Fruit fly (Drosophila melanogaster) whole organism, embryonic: ENCODE data around the gene SelG.

ENCODE experiments used
- Abd-B ChIP-seq: fragments of 200-800 bp; sonication (Bioruptor generic); optimal IDR thresholded peaks from 2 replicates; lab custom pipeline; 2018; ENCODE audit warnings: missing biosample characterization, mild to moderate bottlenecking, missing genetic modification characterization, moderate library complexity
- Bgb ChIP-seq: fragments of 200-800 bp; sonication (Bioruptor generic); IDR thresholded peaks from 2 replicates; pipeline ENCODE4 v1.3.6; 2022; ENCODE audit warnings: missing biosample characterization, missing genetic modification characterization; ENCODE audit not compliant: partially characterized antibody
- C15 ChIP-seq: fragments of 200-800 bp; sonication (Bioruptor generic); IDR thresholded peaks from 3 replicates; pipeline ENCODE4 v1.3.6; 2022; ENCODE audit warnings: missing biosample characterization, missing genetic modification characterization
- CG10979 ChIP-seq: fragments of 200-800 bp; sonication (Bioruptor generic); optimal IDR thresholded peaks from 2 replicates; lab custom pipeline; 2018; ENCODE audit warnings: missing biosample characterization, mild to moderate bottlenecking, missing genetic modification characterization, moderate library complexity
- CG11504 ChIP-seq: fragments of 200-800 bp; sonication (Bioruptor generic); optimal IDR thresholded peaks from 3 replicates; lab custom pipeline; 2019; ENCODE audit warnings: missing biosample characterization, mild to moderate bottlenecking, missing genetic modification characterization, moderate library complexity
- CG11723 ChIP-seq: fragments of 200-800 bp; sonication (Bioruptor generic); optimal IDR thresholded peaks from 2 replicates; lab custom pipeline; 2017; ENCODE audit warnings: missing biosample characterization, mild to moderate bottlenecking, missing genetic modification characterization
- CG12155 ChIP-seq: fragments of 200-800 bp; sonication (Bioruptor generic); optimal IDR thresholded peaks from 3 replicates; lab custom pipeline; 2016; ENCODE audit warnings: missing biosample characterization, missing genetic modification characterization
- CG13424 ChIP-seq: fragments of 200-800 bp; sonication (Bioruptor generic); optimal IDR thresholded peaks from 2 replicates; lab custom pipeline; 2019; ENCODE audit warnings: missing biosample characterization, mild to moderate bottlenecking, missing genetic modification characterization, moderate library complexity
- CG13894 ChIP-seq: fragments of 200-800 bp; sonication (Bioruptor generic); optimal IDR thresholded peaks from 3 replicates; lab custom pipeline; 2018; ENCODE audit warnings: missing biosample characterization, mild to moderate bottlenecking, missing genetic modification characterization, moderate library complexity
- CG14050 ChIP-seq: fragments of 200-800 bp; sonication (Bioruptor generic); IDR thresholded peaks from 3 replicates; pipeline ENCODE4 v1.3.6; 2022; ENCODE audit warnings: missing biosample characterization, missing genetic modification characterization
- CG15073 ChIP-seq: fragments of 200-800 bp; sonication (Bioruptor generic); optimal IDR thresholded peaks from 2 replicates; lab custom pipeline; 2016; ENCODE audit warnings: missing biosample characterization, missing genetic modification characterization
- CG30403 ChIP-seq: fragments of 200-800 bp; sonication (Bioruptor generic); optimal IDR thresholded peaks from 3 replicates; lab custom pipeline; 2016; ENCODE audit warnings: missing biosample characterization, missing genetic modification characterization
- CG34376 ChIP-seq: fragments of 200-800 bp; sonication (Bioruptor generic); optimal IDR thresholded peaks from 2 replicates; lab custom pipeline; 2018; ENCODE audit warnings: missing biosample characterization, mild to moderate bottlenecking, missing genetic modification characterization
- CG34422 ChIP-seq: fragments of 200-800 bp; sonication (Bioruptor generic); IDR thresholded peaks from 3 replicates; pipeline ENCODE4 v1.3.6; 2022; ENCODE audit warnings: missing biosample characterization, missing genetic modification characterization
- CG3847 ChIP-seq: fragments of 200-800 bp; sonication (Bioruptor generic); IDR thresholded peaks from 2 replicates; pipeline ENCODE4 v1.3.6; 2022; ENCODE audit warnings: missing biosample characterization, missing genetic modification characterization
- CG5245 ChIP-seq: fragments of 200-800 bp; sonication (Bioruptor generic); optimal IDR thresholded peaks from 3 replicates; lab custom pipeline; 2016; ENCODE audit warnings: missing biosample characterization, missing genetic modification characterization
- CG6683 ChIP-seq: fragments of 200-800 bp; sonication (Bioruptor generic); optimal IDR thresholded peaks from 2 replicates; lab custom pipeline; 2017; ENCODE audit warnings: missing biosample characterization, mild to moderate bottlenecking, missing genetic modification characterization, missing genetic modification reagents
- CG6791 ChIP-seq: fragments of 200-800 bp; sonication (Bioruptor generic); IDR thresholded peaks from 3 replicates; pipeline ENCODE4 v1.3.6; 2022; ENCODE audit warnings: missing biosample characterization, missing genetic modification characterization; ENCODE audit not compliant: partially characterized antibody
- CG7271 ChIP-seq: fragments of 200-800 bp; sonication (Bioruptor generic); optimal IDR thresholded peaks from 2 replicates; lab custom pipeline; 2018; ENCODE audit warnings: missing biosample characterization, mild to moderate bottlenecking, missing genetic modification characterization, moderate library complexity
- CG7987 ChIP-seq: fragments of 200-800 bp; sonication (Bioruptor generic); optimal IDR thresholded peaks from 2 replicates; lab custom pipeline; 2018; ENCODE audit warnings: missing biosample characterization, mild to moderate bottlenecking, missing genetic modification characterization, moderate library complexity
- CG8388 ChIP-seq: fragments of 200-800 bp; sonication (Bioruptor generic); optimal IDR thresholded peaks from 2 replicates; lab custom pipeline; 2019; ENCODE audit warnings: missing biosample characterization, mild to moderate bottlenecking, missing genetic modification characterization, moderate library complexity
- CkIIα-i1 ChIP-seq: fragments of 200-800 bp; sonication (Bioruptor generic); IDR thresholded peaks from 2 replicates; pipeline ENCODE4 v1.3.6; 2022; ENCODE audit warnings: missing biosample characterization, missing genetic modification characterization
- Dbx ChIP-seq: fragments of 200-800 bp; sonication (Bioruptor generic); IDR thresholded peaks from 3 replicates; pipeline ENCODE4 v1.3.6; 2022; ENCODE audit warnings: missing biosample characterization, missing genetic modification characterization
- Fer1 ChIP-seq: fragments of 200-800 bp; sonication (Bioruptor generic); optimal IDR thresholded peaks from 2 replicates; lab custom pipeline; 2017; ENCODE audit warnings: missing biosample characterization, mild to moderate bottlenecking, missing genetic modification characterization
- Gug ChIP-seq: fragments of 200-800 bp; sonication (Bioruptor generic); IDR thresholded peaks from 4 replicates; pipeline ENCODE4 v1.3.6; 2022; ENCODE audit warnings: missing biosample characterization, missing genetic modification characterization
- H15 ChIP-seq: fragments of 200-800 bp; sonication (Bioruptor generic); IDR thresholded peaks from 3 replicates; pipeline ENCODE4 v1.3.6; 2022; ENCODE audit warnings: missing biosample characterization, missing genetic modification characterization
- HLH4C ChIP-seq: fragments of 200-800 bp; sonication (Bioruptor generic); IDR thresholded peaks from 3 replicates; pipeline ENCODE4 v1.3.6; 2022; ENCODE audit warnings: missing biosample characterization, missing genetic modification characterization; ENCODE audit not compliant: partially characterized antibody
- NFAT ChIP-seq: fragments of 200-800 bp; sonication (Bioruptor generic); IDR thresholded peaks from 2 replicates; pipeline ENCODE4 v1.3.6; 2022; ENCODE audit warnings: missing biosample characterization, missing genetic modification characterization
- Poxn ChIP-seq: fragments of 200-800 bp; sonication (Bioruptor generic); IDR thresholded peaks from 2 replicates; pipeline ENCODE4 v1.3.6; 2022; ENCODE audit warnings: missing biosample characterization, missing genetic modification characterization
- Rfx ChIP-seq: fragments of 200-800 bp; sonication (Bioruptor generic); IDR thresholded peaks from 2 replicates; pipeline ENCODE4 v1.3.6; 2022; ENCODE audit warnings: missing biosample characterization, missing genetic modification characterization
- Rx ChIP-seq: fragments of 200-800 bp; sonication (Bioruptor generic); IDR thresholded peaks from 2 replicates; pipeline ENCODE4 v1.3.6; 2022; ENCODE audit warnings: missing biosample characterization, missing genetic modification characterization
- Usf ChIP-seq: fragments of 200-800 bp; sonication (Bioruptor generic); optimal IDR thresholded peaks from 2 replicates; lab custom pipeline; 2017; ENCODE audit warnings: missing genotype, missing biosample characterization, missing genetic modification characterization
- bbx ChIP-seq: fragments of 200-800 bp; sonication (Bioruptor generic); IDR thresholded peaks from 2 replicates; pipeline ENCODE4 v1.3.6; 2022; ENCODE audit warnings: missing biosample characterization, missing genetic modification characterization; ENCODE audit not compliant: partially characterized antibody
- croc ChIP-seq: fragments of 200-800 bp; sonication (Bioruptor generic); conservative IDR thresholded peaks from 3 replicates; pipeline ENCODE4 v1.3.6; 2022; ENCODE audit warnings: missing biosample characterization, missing genetic modification characterization
- dan ChIP-seq: fragments of 200-800 bp; sonication (Bioruptor generic); IDR thresholded peaks from 2 replicates; pipeline ENCODE4 v1.3.6; 2022; ENCODE audit warnings: missing biosample characterization, missing genetic modification characterization
- dati ChIP-seq: fragments of 200-800 bp; sonication (Bioruptor generic); IDR thresholded peaks from 2 replicates; pipeline ENCODE4 v1.3.6; 2022; ENCODE audit warnings: missing biosample characterization, missing genetic modification characterization
- dimm ChIP-seq: fragments of 200-800 bp; sonication (Bioruptor generic); IDR thresholded peaks from 2 replicates; pipeline ENCODE4 v1.3.6; 2022; ENCODE audit warnings: missing biosample characterization, missing genetic modification characterization
- gfzf ChIP-seq: fragments of 200-800 bp; sonication (Bioruptor generic); optimal IDR thresholded peaks from 2 replicates; lab custom pipeline; 2016; ENCODE audit warnings: missing biosample characterization, mild to moderate bottlenecking, missing genetic modification characterization, moderate library complexity
- kni ChIP-seq: fragments of 200-800 bp; sonication (Bioruptor generic); optimal IDR thresholded peaks from 3 replicates; lab custom pipeline; 2017; ENCODE audit warnings: mild to moderate bottlenecking, missing biosample characterization, missing genetic modification reagents, missing genetic modification characterization
- knrl ChIP-seq: fragments of 200-800 bp; sonication (Bioruptor generic); IDR thresholded peaks from 3 replicates; pipeline ENCODE4 v1.3.6; 2022; ENCODE audit warnings: missing biosample characterization, missing genetic modification characterization; ENCODE audit not compliant: partially characterized antibody
- lab ChIP-seq: fragments of 200-800 bp; sonication (Bioruptor generic); optimal IDR thresholded peaks from 3 replicates; lab custom pipeline; 2017; ENCODE audit warnings: missing biosample characterization, missing genetic modification characterization, mild to moderate bottlenecking, moderate library complexity, missing genetic modification reagents
- peb ChIP-seq: fragments of 200-800 bp; sonication (Bioruptor generic); IDR thresholded peaks from 2 replicates; pipeline ENCODE4 v1.3.6; 2022; ENCODE audit warnings: missing biosample characterization, missing genetic modification characterization
- pho ChIP-seq: fragments of 200-800 bp; sonication (Bioruptor generic); optimal IDR thresholded peaks from 2 replicates; lab custom pipeline; 2016; ENCODE audit warnings: missing biosample characterization, missing genetic modification characterization
- pros ChIP-seq: fragments of 200-800 bp; sonication (Bioruptor generic); optimal IDR thresholded peaks from 3 replicates; lab custom pipeline; 2019; ENCODE audit warnings: missing biosample characterization, mild to moderate bottlenecking, missing genetic modification characterization, moderate library complexity
- psq ChIP-seq: fragments of 200-800 bp; sonication (Bioruptor generic); optimal IDR thresholded peaks from 2 replicates; lab custom pipeline; 2017; ENCODE audit warnings: missing biosample characterization, missing genetic modification characterization
- salm ChIP-seq: fragments of 200-800 bp; sonication (Bioruptor generic); optimal IDR thresholded peaks from 2 replicates; lab custom pipeline; 2018; ENCODE audit warnings: missing biosample characterization, mild to moderate bottlenecking, missing genetic modification characterization
- slou ChIP-seq: fragments of 200-800 bp; sonication (Bioruptor generic); optimal IDR thresholded peaks from 3 replicates; lab custom pipeline; 2016; ENCODE audit warnings: missing biosample characterization, missing genetic modification characterization
- zen ChIP-seq: fragments of 200-800 bp; sonication (Bioruptor generic); optimal IDR thresholded peaks from 3 replicates; lab custom pipeline; 2018; ENCODE audit warnings: missing biosample characterization, mild to moderate bottlenecking, missing genetic modification characterization, moderate library complexity

The SelG gene

dm6 chrX:11852310-11852709 lies 34.8 kb upstream of the SelG start, which contains the start of gene p24-1 (continued):
- TF ChIP-seq CG5245 = no peak
- TF ChIP-seq CG12155 (GFP tag; lab: Kevin White, UChicago) = peak; percentile 73
- TF ChIP-seq CG11723 = no peak

- TF ChIP-seq CG15073 (GFP tag; lab: Kevin White, UChicago) (no peak), croc (no peak), Poxn (GFP tag; lab: Robert Waterston, UW) (no peak), H15 (GFP tag; lab: Robert Waterston, UW) (0 out of 3 replicates have a peak, but pooled peaks have one; percentile 23), Dbx (GFP tag; lab: Robert Waterston, UW) (0 out of 3 replicates have a peak, but pooled peaks have one; percentile 13), CG11504 (peak; percentile 21), CG30403 (GFP tag; lab: Kevin White, UChicago) (peak; percentile 62), pros (GFP tag; lab: Kevin White, UChicago) (no peak), Abd-B (GFP tag; lab: Kevin White, UChicago) (no peak), CG13424 (tag; lab: Kevin White, UChicago) (peak; percentile 43), CG10979 (tag; lab: Kevin White, UChicago) (no peak), psq (GFP tag; lab: Kevin White, UChicago) (no peak), slou (GFP tag; lab: Kevin White, UChicago) (no peak), HLH4C (GFP tag; lab: Robert Waterston, UW) (peak; percentile 93), CG7987 (GFP tag; lab: Kevin White, UChicago) (no peak), dimm (no peak), bbx (GFP tag; lab: Robert Waterston, UW) (peak; percentile 84), Fer1 (GFP tag; lab: Kevin White, UChicago) (peak; percentile 53), CG6791 (GFP tag; lab: Robert Waterston, UW) (peak; percentile 86), peb (GFP tag; lab: Robert Waterston, UW) (no peak), NFAT (GFP tag; lab: Robert Waterston, UW) (no peak), Gug (GFP tag; lab: Robert Waterston, UW) (peak; percentile 20; the same call in 1 of the 4 replicates), CG3847 (no peak), CG8388 (no peak), zen (tag; lab: Kevin White, UChicago) (no peak), dan (GFP tag; lab: Robert Waterston, UW) (no peak), salm (tag; lab: Kevin White, UChicago) (no peak), Rx (no peak), Bgb (GFP tag; lab: Robert Waterston, UW) (peak; percentile 90), lab (peak; percentile 40), CkIIα-i1 (GFP tag; lab: Robert Waterston, UW) (no peak), CG7271 (tag; lab: Kevin White, UChicago) (no peak), gfzf (GFP tag; lab: Kevin White, UChicago) (peak; percentile 5), kni (GFP tag; lab: Kevin White, UChicago) (no peak), knrl (GFP tag; lab: Robert Waterston, UW) (peak; percentile 93), CG34376 (GFP tag; lab: Kevin White, UChicago) (peak; percentile 33), CG13894 (peak; percentile 11), CG34422 (peak; percentile 17; the same call in 1 of the 3 replicates), Rfx (GFP tag; lab: Robert Waterston, UW) (peak; percentile 21; the same call in 1 of the 2 replicates), dati (GFP tag; lab: Robert Waterston, UW) (no peak), Usf (GFP tag; lab: Kevin White, UChicago) (no peak), CG14050 (no peak), C15 (GFP tag; lab: Robert Waterston, UW) (no peak), CG6683 (no peak), pho (GFP tag; lab: Kevin White, UChicago) (no peak)
Observed at dm6 chrX:11854758-11855465, 32.2 kb upstream of the SelG start, which contains the start of the genes CG10347 and ATP7. TSS of gene CG10347 (minus strand) at chrX:11854931. TSS of gene ATP7 (plus strand) at chrX:11855022.
